Worm (Caenorhabditis elegans) whole organism, L4 larva: Measurements from ENCODE around the gene fbxa-88.

Experiments used
- D1046.2 ChIP-seq: fragments of 200-800 bp; sonication (Bioruptor generic); IDR thresholded peaks from 2 replicates; pipeline ENCODE4 v1.3.6; 2022; ENCODE audit warnings: missing genetic modification characterization, missing compliant biosample characterization
- R02D3.7 ChIP-seq: fragments of 150-350 bp; sonication (generic microtip); optimal IDR thresholded peaks from 3 replicates; lab custom pipeline; 2014; ENCODE audit warnings: missing biosample characterization, missing genetic modification characterization
- T26A8.4 ChIP-seq: fragments of 200-800 bp; sonication (Bioruptor generic); IDR thresholded peaks from 2 replicates; pipeline ENCODE4 v1.3.6; 2022; ENCODE audit warnings: missing genetic modification characterization, missing compliant biosample characterization
- Y48G9A.11 ChIP-seq: fragments of 200-800 bp; sonication (Bioruptor generic); IDR thresholded peaks from 2 replicates; pipeline ENCODE4 v1.3.6; 2022; ENCODE audit warnings: missing genetic modification reagents, missing genetic modification characterization, missing compliant biosample characterization
- ZK546.5 ChIP-seq, 2 experiments: sonication (generic microtip); optimal IDR thresholded peaks; 2 replicates each; lab custom pipeline; 2017; ENCODE audit warnings: missing biosample characterization in 2 of 2, missing genetic modification characterization in 2 of 2
- aha-1 ChIP-seq: fragments of 150-350 bp; peaks from one replicate; lab custom pipeline; 2014; ENCODE audit warnings: missing biosample characterization, missing genetic modification characterization
- aly-2 ChIP-seq: sonication (generic microtip); optimal IDR thresholded peaks from 2 replicates; lab custom pipeline; 2018; ENCODE audit warnings: missing biosample characterization, missing genetic modification characterization
- ama-1 ChIP-seq: fragments of 150-350 bp; optimal IDR thresholded peaks from 2 replicates; lab custom pipeline; 2014; ENCODE audit warnings: inconsistent platforms, mixed read lengths
- ceh-20 ChIP-seq: fragments of 200-800 bp; sonication (Bioruptor generic); IDR thresholded peaks from 2 replicates; pipeline ENCODE4 v1.3.6; 2022; ENCODE audit warnings: missing genetic modification reagents, missing genetic modification characterization, missing compliant biosample characterization
- ceh-44 ChIP-seq: fragments of 200-800 bp; sonication (Bioruptor generic); IDR thresholded peaks from 2 replicates; pipeline ENCODE4 v1.3.6; 2022; ENCODE audit warnings: missing genetic modification reagents, missing genetic modification characterization, missing compliant biosample characterization
- ceh-62 ChIP-seq: sonication (generic microtip); optimal IDR thresholded peaks from 2 replicates; lab custom pipeline; 2017; ENCODE audit warnings: missing biosample characterization, missing genetic modification characterization
- ceh-82 ChIP-seq: sonication (generic microtip); optimal IDR thresholded peaks from 2 replicates; lab custom pipeline; 2017; ENCODE audit warnings: missing biosample characterization, missing genetic modification characterization
- daf-19 ChIP-seq: fragments of 200-800 bp; sonication (Bioruptor generic); conservative IDR thresholded peaks from 2 replicates; pipeline ENCODE4 v1.3.6; 2022; ENCODE audit warnings: missing genetic modification characterization, missing compliant biosample characterization
- daf-8 ChIP-seq: fragments of 200-800 bp; sonication (Bioruptor generic); IDR thresholded peaks from 2 replicates; pipeline ENCODE4 v1.3.6; 2022; ENCODE audit warnings: missing genetic modification characterization, missing compliant biosample characterization
- dmd-8 ChIP-seq: fragments of 200-800 bp; sonication (Bioruptor generic); IDR thresholded peaks from 2 replicates; pipeline ENCODE4 v1.3.6; 2022; ENCODE audit warnings: missing genetic modification characterization, missing compliant biosample characterization
- dpl-1 ChIP-seq: fragments of 150-350 bp; optimal IDR thresholded peaks from 2 replicates; lab custom pipeline; 2014; ENCODE audit warnings: missing biosample characterization, missing genetic modification reagents, missing genetic modification characterization
- egl-27 ChIP-seq: sonication (generic microtip); optimal IDR thresholded peaks from 3 replicates; lab custom pipeline; 2017; ENCODE audit warnings: missing biosample characterization, missing genetic modification reagents, missing genetic modification characterization
- egl-43 ChIP-seq: fragments of 200-800 bp; sonication (Bioruptor generic); IDR thresholded peaks from 2 replicates; pipeline ENCODE4 v1.3.6; 2022; ENCODE audit warnings: missing genetic modification reagents, missing genetic modification characterization, missing compliant biosample characterization
- fos-1 ChIP-seq: fragments of 150-350 bp; optimal IDR thresholded peaks from 2 replicates; lab custom pipeline; 2014; ENCODE audit warnings: missing biosample characterization, missing genetic modification characterization
- hlh-11 ChIP-seq: fragments of 200-800 bp; sonication (Bioruptor generic); optimal IDR thresholded peaks from 2 replicates; lab custom pipeline; 2018; ENCODE audit warnings: mild to moderate bottlenecking, missing genetic modification characterization, missing compliant biosample characterization
- hlh-30 ChIP-seq: sonication (generic microtip); optimal IDR thresholded peaks from 2 replicates; lab custom pipeline; 2017; ENCODE audit warnings: antibody characterized with exemption, mild to moderate bottlenecking, missing genetic modification characterization, missing compliant biosample characterization; ENCODE audit not compliant: insufficient read depth
- lim-7 ChIP-seq: fragments of 200-800 bp; sonication (Bioruptor generic); IDR thresholded peaks from 2 replicates; pipeline ENCODE4 v1.3.6; 2022; ENCODE audit warnings: missing genetic modification characterization, missing compliant biosample characterization
- lin-15B ChIP-seq: fragments of 150-350 bp; sonication (generic microtip); optimal IDR thresholded peaks from 3 replicates; lab custom pipeline; 2014; ENCODE audit warnings: missing biosample characterization, missing genetic modification characterization
- lin-29 ChIP-seq: fragments of 200-800 bp; sonication (Bioruptor generic); IDR thresholded peaks from 2 replicates; pipeline ENCODE4 v1.3.6; 2022; ENCODE audit warnings: missing genetic modification reagents, missing genetic modification characterization, missing compliant biosample characterization
- lin-38 ChIP-seq: fragments of 200-800 bp; sonication (Bioruptor generic); IDR thresholded peaks from 2 replicates; pipeline ENCODE4 v1.3.6; 2022; ENCODE audit warnings: missing genetic modification reagents, missing genetic modification characterization, missing compliant biosample characterization
- lin-39 ChIP-seq: fragments of 150-350 bp; optimal IDR thresholded peaks from 2 replicates; lab custom pipeline; 2014; ENCODE audit warnings: missing biosample characterization, missing genetic modification reagents, missing genetic modification characterization
- mdl-1 ChIP-seq, 2 experiments: fragments of 150-350 bp in 1 of 2; sonication (generic microtip) in 1 of 2; optimal IDR thresholded peaks; 2 replicates each; lab custom pipeline; 2014 to 2017; ENCODE audit warnings: missing biosample characterization in 2 of 2, missing genetic modification characterization in 2 of 2
- mep-1 ChIP-seq: fragments of 150-350 bp; sonication (generic microtip); optimal IDR thresholded peaks from 3 replicates; lab custom pipeline; 2014; ENCODE audit warnings: missing biosample characterization, missing genetic modification characterization
- mes-2 ChIP-seq: sonication (generic microtip); optimal IDR thresholded peaks from 2 replicates; lab custom pipeline; 2016; ENCODE audit warnings: missing genotype, mild to moderate bottlenecking, missing genetic modification characterization, missing compliant biosample characterization; ENCODE audit not compliant: poor library complexity, severe bottlenecking
- nhr-102 ChIP-seq: sonication (generic microtip); optimal IDR thresholded peaks from 2 replicates; lab custom pipeline; 2016; ENCODE audit warnings: mild to moderate bottlenecking, missing genetic modification characterization, moderate library complexity, missing compliant biosample characterization
- nhr-11 ChIP-seq: fragments of 150-350 bp; optimal IDR thresholded peaks from 2 replicates; lab custom pipeline; 2014; ENCODE audit warnings: missing biosample characterization, missing genetic modification characterization
- nhr-111 ChIP-seq: fragments of 200-800 bp; sonication (Bioruptor generic); optimal IDR thresholded peaks from 2 replicates; lab custom pipeline; 2018; ENCODE audit warnings: mild to moderate bottlenecking, missing genetic modification characterization, missing compliant biosample characterization
- nhr-25 ChIP-seq: sonication (generic microtip); optimal IDR thresholded peaks from 2 replicates; lab custom pipeline; 2017; ENCODE audit warnings: missing genetic modification characterization, mild to moderate bottlenecking, missing compliant biosample characterization, antibody characterized with exemption, moderate library complexity, borderline replicate concordance; ENCODE audit not compliant: insufficient read depth
- nhr-28 ChIP-seq: fragments of 150-350 bp; optimal IDR thresholded peaks from 2 replicates; lab custom pipeline; 2014; ENCODE audit warnings: missing biosample characterization, missing genetic modification characterization
- nhr-41 ChIP-seq: fragments of 200-800 bp; sonication (Bioruptor generic); IDR thresholded peaks from 2 replicates; pipeline ENCODE4 v1.3.6; 2022; ENCODE audit warnings: missing genetic modification reagents, missing genetic modification characterization, missing compliant biosample characterization
- nhr-42 ChIP-seq: fragments of 200-800 bp; sonication (Bioruptor generic); IDR thresholded peaks from 2 replicates; pipeline ENCODE4 v1.3.6; 2022; ENCODE audit warnings: missing genetic modification characterization, missing compliant biosample characterization
- nhr-48 ChIP-seq: sonication (generic microtip); optimal IDR thresholded peaks from 2 replicates; lab custom pipeline; 2016; ENCODE audit warnings: mild to moderate bottlenecking, missing genetic modification characterization, missing compliant biosample characterization
- nhr-76 ChIP-seq: fragments of 150-350 bp; optimal IDR thresholded peaks from 2 replicates; lab custom pipeline; 2014; ENCODE audit warnings: missing biosample characterization, missing genetic modification characterization
- nhr-77 ChIP-seq: fragments of 150-350 bp; optimal IDR thresholded peaks from 2 replicates; lab custom pipeline; 2014; ENCODE audit warnings: missing biosample characterization, missing genetic modification characterization
- rbr-2 ChIP-seq: sonication (generic microtip); optimal IDR thresholded peaks from 2 replicates; lab custom pipeline; 2016; ENCODE audit warnings: missing genotype, missing genetic modification characterization, missing compliant biosample characterization
- set-16 ChIP-seq: fragments of 200-800 bp; sonication (Bioruptor generic); IDR thresholded peaks from 2 replicates; pipeline ENCODE4 v1.3.6; 2022; ENCODE audit warnings: missing genetic modification reagents, missing genetic modification characterization, missing compliant biosample characterization
- tag-97 ChIP-seq: fragments of 200-800 bp; sonication (Bioruptor generic); IDR thresholded peaks from 2 replicates; pipeline ENCODE4 v1.3.6; 2022; ENCODE audit warnings: missing genetic modification characterization, missing compliant biosample characterization
- unc-130 ChIP-seq: sonication (generic microtip); optimal IDR thresholded peaks from 2 replicates; lab custom pipeline; 2016; ENCODE audit warnings: missing genetic modification reagents, missing genetic modification characterization, missing compliant biosample characterization
- zag-1 ChIP-seq: fragments of 150-350 bp; optimal IDR thresholded peaks from 2 replicates; lab custom pipeline; 2014; ENCODE audit warnings: missing biosample characterization, missing genetic modification characterization
- zfp-3 ChIP-seq: fragments of 200-800 bp; sonication (Bioruptor generic); conservative IDR thresholded peaks from 2 replicates; pipeline ENCODE4 v1.3.6; 2022; ENCODE audit warnings: missing genetic modification reagents, missing genetic modification characterization, missing compliant biosample characterization
- zip-11 ChIP-seq: fragments of 200-800 bp; sonication (Bioruptor generic); IDR thresholded peaks from 2 replicates; pipeline ENCODE4 v1.3.6; 2022; ENCODE audit warnings: missing genetic modification characterization, missing compliant biosample characterization
- ztf-7 ChIP-seq: fragments of 150-350 bp; optimal IDR thresholded peaks from 2 replicates; lab custom pipeline; 2014; ENCODE audit warnings: missing biosample characterization, missing genetic modification characterization

Gene fbxa-88

DNA sequence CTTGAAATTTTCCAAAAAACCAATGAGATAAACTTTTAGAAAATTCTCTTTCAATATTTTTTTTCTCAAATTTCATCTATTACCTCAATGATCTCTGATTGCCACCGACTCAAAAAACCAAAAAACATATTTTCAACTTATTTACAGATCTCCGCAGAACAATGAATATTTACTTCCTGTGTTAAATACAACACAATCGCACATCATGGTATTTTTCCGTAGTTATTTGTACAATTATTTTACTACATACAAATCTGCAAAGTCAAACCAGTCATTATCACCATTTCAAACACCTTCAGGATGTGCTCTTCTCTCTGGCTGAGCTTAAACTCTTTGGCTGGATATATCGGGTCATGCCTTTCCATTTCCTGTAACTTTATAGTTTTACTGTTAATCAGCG is 23.0 kb upstream of the fbxa-88 start, which contains the start of gene str-108:
Gene str-108 (plus strand): TSS at position 301 of the 400 bp plus-strand sequence.
- TF ChIP-seq dmd-8 (no peak), nhr-48 (tag; lab: Kevin White, UChicago) (no peak), unc-130 (GFP tag; lab: Kevin White, UChicago) (no peak), daf-19 (no peak), zfp-3 (GFP tag; lab: Robert Waterston, UW) (no peak), nhr-42 (GFP tag; lab: Robert Waterston, UW) (no peak), rbr-2 (tag; lab: Kevin White, UChicago) (no peak), nhr-28 (tag; lab: Kevin White, UChicago) (no peak), egl-27 (no peak), Y48G9A.11 (GFP tag; lab: Robert Waterston, UW) (no peak), lin-15B (tag; lab: Kevin White, UChicago) (no peak), nhr-41 (no peak)

ce11 chrV:16163719-16164118 is 20.8 kb upstream of the fbxa-88 start, which contains the start of gene F10A3.12:
TSS of gene F10A3.12 (plus strand) at chrV:16164019.
- no peak for TF ChIP-seq zag-1 (tag; lab: Kevin White, UChicago)
- no peak for TF ChIP-seq lim-7 (GFP tag; lab: Robert Waterston, UW)
- no peak for TF ChIP-seq lin-29 (GFP tag; lab: Robert Waterston, UW)
- TF ChIP-seq aly-2, result no peak
- no peak for TF ChIP-seq dmd-8
- TF ChIP-seq ztf-7, result no peak

DNA sequence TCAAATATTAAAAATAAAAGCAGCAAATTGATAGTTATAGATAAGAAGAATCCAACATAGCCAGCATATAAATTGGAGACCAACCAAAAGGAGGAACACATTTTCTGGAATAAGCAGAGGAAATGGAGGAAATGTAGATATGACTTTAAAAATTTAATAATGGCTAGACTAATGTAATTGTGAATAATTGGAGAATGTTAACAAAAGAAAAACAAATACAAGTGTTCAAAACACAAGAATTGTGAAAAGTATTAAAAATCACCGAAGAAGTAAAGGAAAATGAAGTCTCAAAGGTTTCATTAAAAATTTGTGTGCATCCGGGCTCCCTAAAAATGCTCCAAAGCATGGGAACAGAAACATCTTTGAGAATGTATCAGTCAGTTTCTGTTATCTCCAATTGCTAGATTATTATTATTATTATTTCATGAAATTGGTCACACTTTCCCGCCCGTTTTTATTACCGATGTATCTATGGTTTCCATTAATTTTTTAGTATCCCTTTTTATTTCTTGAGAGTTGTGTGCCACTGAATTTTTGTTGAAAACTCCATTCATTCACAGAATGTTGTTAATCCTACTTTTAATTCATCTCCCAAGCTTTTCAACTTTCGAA is 19.3 kb upstream of the fbxa-88 start, which contains the start of the genes str-109 and F10A3.11:
Gene str-109 (minus strand): TSS at position 101 of the 612 bp plus-strand sequence.
Gene F10A3.11 (plus strand): TSS at position 562 of the 612 bp plus-strand sequence.
- TF ChIP-seq ceh-20 (GFP tag; lab: Robert Waterston, UW) (no peak), ceh-82 (tag; lab: Kevin White, UChicago) (no peak), nhr-111 (GFP tag; lab: Kevin White, UChicago) (no peak), mes-2 (tag; lab: Kevin White, UChicago) (no peak), lin-29 (GFP tag; lab: Robert Waterston, UW) (no peak), daf-8 (GFP tag; lab: Robert Waterston, UW) (no peak), nhr-48 (tag; lab: Kevin White, UChicago) (no peak), egl-27 (no peak), egl-43 (GFP tag; lab: Robert Waterston, UW) (no peak), ZK546.5 (tag; optimal IDR thresholded peaks at IDR 0.05; lab: Kevin White, UChicago) (no peak), nhr-76 (tag; lab: Kevin White, UChicago) (no peak), mdl-1 (tag; optimal IDR thresholded peaks at IDR 0.05; lab: Kevin White, UChicago) (no peak), D1046.2 (GFP tag; lab: Robert Waterston, UW) (no peak), tag-97 (GFP tag; lab: Robert Waterston, UW) (no peak), nhr-25 (tag; lab: Kevin White, UChicago) (no peak), ztf-7 (no peak), set-16 (no peak), zip-11 (GFP tag; lab: Robert Waterston, UW) (no peak), ceh-62 (tag; lab: Kevin White, UChicago) (no peak)

ce11 chrV:16160087-16160486 is 17.2 kb upstream of the fbxa-88 start:
- TF ChIP-seq aha-1 (tag; lab: Kevin White, UChicago) (peak; percentile 46), R02D3.7 (tag; lab: Kevin White, UChicago) (no peak), nhr-42 (GFP tag; lab: Robert Waterston, UW) (no peak), lin-38 (GFP tag; lab: Robert Waterston, UW) (no peak), lin-39 (tag; lab: Kevin White, UChicago) (no peak), D1046.2 (GFP tag; lab: Robert Waterston, UW) (no peak), T26A8.4 (GFP tag; lab: Robert Waterston, UW) (no peak), nhr-77 (tag; lab: Kevin White, UChicago) (peak; percentile 47), nhr-102 (tag; lab: Kevin White, UChicago) (no peak), mep-1 (tag; lab: Kevin White, UChicago) (no peak), aly-2 (no peak), ceh-44 (GFP tag; lab: Robert Waterston, UW) (no peak), nhr-11 (tag; lab: Kevin White, UChicago) (no peak), hlh-30 (tag; lab: Kevin White, UChicago) (no peak), ceh-82 (tag; lab: Kevin White, UChicago) (no peak), nhr-41 (no peak), ama-1 (lab: Kevin White, UChicago) (no peak), hlh-11 (tag; lab: Kevin White, UChicago) (no peak), dpl-1 (GFP tag; lab: Kevin White, UChicago) (no peak), fos-1 (tag; lab: Kevin White, UChicago) (no peak)
